Fruit fly (Drosophila melanogaster) whole organism, larva: ENCODE measurements around the gene CG2889.
A peak's percentile ranks its signal among the peaks of the same experiment; 100 is the strongest.

Experiments
- noc ChIP-seq: fragments of 200-800 bp; sonication (Bioruptor generic); optimal IDR thresholded peaks from 3 replicates; lab custom pipeline; 2019; ENCODE audit warnings: missing biosample characterization, mild to moderate bottlenecking, missing genetic modification characterization, moderate library complexity

Gene CG2889

dm6 chrX:10486144-10487030 is 12.6 kb downstream of the CG2889 start:
- peak; percentile 85 for TF ChIP-seq noc (tag; lab: Kevin White, UChicago)

- TF ChIP-seq noc (tag; lab: Kevin White, UChicago), result no peak
Measured at dm6 chrX:10487105-10487504, 13.4 kb downstream of the CG2889 start, which contains the start of gene CG32687. Gene CG32687 (minus strand): TSS chrX:10487205.

dm6 chrX:10487964-10488605 is 14.3 kb downstream of the CG2889 start:
- peak; percentile 95 for TF ChIP-seq noc (tag; lab: Kevin White, UChicago)

- no peak for TF ChIP-seq noc (tag; lab: Kevin White, UChicago)
Measured at dm6 chrX:10496319-10496718, 22.6 kb downstream of the CG2889 start.

- no peak for TF ChIP-seq noc (tag; lab: Kevin White, UChicago)
Measured at dm6 chrX:10513611-10514010, 39.9 kb downstream of the CG2889 start.

dm6 chrX:10514850-10515249 is 41.1 kb downstream of the CG2889 start:
- TF ChIP-seq noc (tag; lab: Kevin White, UChicago), result no peak

dm6 chrX:10515323-10515853 is 41.6 kb downstream of the CG2889 start:
- TF ChIP-seq noc (tag; lab: Kevin White, UChicago), result no peak
